Worm (Caenorhabditis elegans): Measurements from ENCODE around the gene F40G9.18.

DNA sequence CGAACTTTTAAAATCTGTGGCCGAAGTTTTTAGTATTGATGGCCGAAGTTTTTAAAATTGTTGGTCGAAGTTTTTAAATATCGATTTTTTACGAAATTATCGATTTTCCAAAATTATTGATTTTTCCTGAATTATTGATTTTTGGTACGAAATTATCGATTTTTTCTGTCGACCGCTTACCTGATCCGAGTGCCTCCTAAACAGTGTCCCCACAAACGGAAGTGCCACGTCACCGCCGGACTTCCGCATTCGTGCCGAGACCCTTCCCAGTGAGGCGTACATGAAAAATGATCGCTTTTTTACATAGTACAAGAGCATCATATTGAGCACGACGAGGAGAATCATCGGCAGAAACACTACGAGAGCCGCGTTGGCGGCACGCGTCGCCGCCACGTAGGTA lies 34.6 kb upstream of the F40G9.18 start:
- TF ChIP-seq W03F9.2 (tag; optimal IDR thresholded peaks at IDR 0.05) (no peak), dao-5 (tag; optimal IDR thresholded peaks at IDR 0.05) (no peak)

All from whole organism, L4/young adult.